Worm (Caenorhabditis elegans) whole organism, L1 larva: Measurements from ENCODE around the gene tmem-132.

Source experiments
- aly-2 ChIP-seq: fragments of 150-350 bp; optimal IDR thresholded peaks from 2 replicates; lab custom pipeline; 2014; ENCODE audit warnings: missing biosample characterization, missing genetic modification characterization
- elt-2 ChIP-seq: sonication (generic microtip); optimal IDR thresholded peaks from 2 replicates; lab custom pipeline; 2016; ENCODE audit warnings: missing genetic modification characterization, mild to moderate bottlenecking, inconsistent platforms, missing compliant biosample characterization, missing genetic modification reagents
- nhr-237 ChIP-seq: fragments of 150-350 bp; optimal IDR thresholded peaks from 2 replicates; lab custom pipeline; 2014; ENCODE audit warnings: missing biosample characterization, missing genetic modification characterization
- nhr-84 ChIP-seq: sonication (generic microtip); optimal IDR thresholded peaks from 2 replicates; lab custom pipeline; 2017; ENCODE audit warnings: missing biosample characterization, missing genetic modification characterization
- zag-1 ChIP-seq: fragments of 150-350 bp; optimal IDR thresholded peaks from 2 replicates; lab custom pipeline; 2014; ENCODE audit warnings: missing biosample characterization, missing genetic modification characterization

DNA sequence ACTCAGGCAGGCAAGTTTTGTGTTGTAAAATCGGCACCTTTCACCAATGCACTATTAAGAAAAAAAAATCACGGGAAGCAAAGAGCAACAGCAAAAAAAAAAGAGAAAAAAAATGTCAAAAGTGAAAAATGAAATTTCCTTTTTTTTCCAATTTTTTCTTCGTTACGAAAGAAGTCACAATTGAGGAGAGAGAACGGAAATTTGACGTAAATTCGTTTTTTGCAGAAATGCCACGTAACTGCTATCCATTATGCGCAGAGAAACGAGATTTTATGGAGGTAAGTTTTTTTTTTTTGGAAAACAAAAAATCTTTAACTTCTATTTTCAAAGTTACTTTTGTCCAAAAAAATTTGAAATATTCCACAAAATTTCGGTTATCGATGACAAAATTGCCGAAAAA is 29.8 kb downstream of the tmem-132 start:
- peak; percentile 1 for TF ChIP-seq zag-1
- no peak for TF ChIP-seq nhr-84 (tag; lab: Kevin White, UChicago)
- TF ChIP-seq aly-2 = no peak
- TF ChIP-seq elt-2 (tag; lab: Kevin White, UChicago) = no peak
- TF ChIP-seq nhr-237 (tag; lab: Kevin White, UChicago) = no peak
